Fruit fly (Drosophila melanogaster): ENCODE data around the gene Cad99C.

- TF ChIP-seq CTCF (optimal IDR thresholded peaks at IDR 0.05) (no peak), CG8478 (optimal IDR thresholded peaks at IDR 0.05) (no peak)
Measured at dm6 chr3R:29875830-29876229, 34.4 kb downstream of the Cad99C start.
